Worm (Caenorhabditis elegans) whole organism, L4 larva: Measurements from ENCODE around the gene pqn-76.

Experiments used
- D1046.2 ChIP-seq: fragments of 200-800 bp; sonication (Bioruptor generic); IDR thresholded peaks from 2 replicates; pipeline ENCODE4 v1.3.6; 2022; ENCODE audit warnings: missing genetic modification characterization, missing compliant biosample characterization
- F10B5.3 ChIP-seq: sonication (generic microtip); optimal IDR thresholded peaks from 2 replicates; lab custom pipeline; 2016; ENCODE audit warnings: mild to moderate bottlenecking, missing genetic modification characterization, missing compliant biosample characterization
- F44E2.7 ChIP-seq: fragments of 200-800 bp; sonication (Bioruptor generic); IDR thresholded peaks from 2 replicates; pipeline ENCODE4 v2.1.2; 2022; ENCODE audit warnings: missing genetic modification characterization, missing compliant biosample characterization
- T20F7.1 ChIP-seq: fragments of 200-800 bp; sonication (Bioruptor generic); optimal IDR thresholded peaks from 2 replicates; lab custom pipeline; 2018; ENCODE audit warnings: mild to moderate bottlenecking, missing genetic modification characterization, missing compliant biosample characterization
- Y105C5A.15 ChIP-seq: fragments of 200-800 bp; sonication (Bioruptor generic); IDR thresholded peaks from 2 replicates; pipeline ENCODE4 v1.3.6; 2022; ENCODE audit warnings: missing genetic modification characterization, missing compliant biosample characterization
- Y75B8A.6 ChIP-seq: fragments of 200-800 bp; sonication (Bioruptor generic); IDR thresholded peaks from 2 replicates; pipeline ENCODE4 v1.3.6; 2022; ENCODE audit warnings: missing genetic modification reagents, missing genetic modification characterization, missing compliant biosample characterization
- ZK337.2 ChIP-seq: fragments of 200-800 bp; sonication (Bioruptor generic); IDR thresholded peaks from 2 replicates; pipeline ENCODE4 v1.3.6; 2022; ENCODE audit warnings: missing genetic modification reagents, missing genetic modification characterization, missing compliant biosample characterization
- aha-1 ChIP-seq: fragments of 150-350 bp; peaks from one replicate; lab custom pipeline; 2014; ENCODE audit warnings: missing biosample characterization, missing genetic modification characterization
- arid-1 ChIP-seq: fragments of 200-800 bp; sonication (Bioruptor generic); conservative IDR thresholded peaks from 2 replicates; pipeline ENCODE4 v1.3.6; 2022; ENCODE audit warnings: missing genetic modification reagents, missing genetic modification characterization, missing compliant biosample characterization
- ceh-20 ChIP-seq: fragments of 200-800 bp; sonication (Bioruptor generic); IDR thresholded peaks from 2 replicates; pipeline ENCODE4 v1.3.6; 2022; ENCODE audit warnings: missing genetic modification reagents, missing genetic modification characterization, missing compliant biosample characterization
- ceh-32 ChIP-seq: sonication (generic microtip); optimal IDR thresholded peaks from 2 replicates; lab custom pipeline; 2016; ENCODE audit warnings: mild to moderate bottlenecking, missing genetic modification characterization, missing compliant biosample characterization; ENCODE audit not compliant: poor library complexity
- ceh-82 ChIP-seq: sonication (generic microtip); optimal IDR thresholded peaks from 2 replicates; lab custom pipeline; 2017; ENCODE audit warnings: missing biosample characterization, missing genetic modification characterization
- cey-2 ChIP-seq: sonication (generic microtip); optimal IDR thresholded peaks from 3 replicates; lab custom pipeline; 2017; ENCODE audit warnings: missing genetic modification characterization, mild to moderate bottlenecking, missing compliant biosample characterization, antibody characterized with exemption, borderline replicate concordance; ENCODE audit not compliant: insufficient read depth
- ctbp-1 ChIP-seq: fragments of 200-800 bp; sonication (Bioruptor generic); IDR thresholded peaks from 2 replicates; pipeline ENCODE4 v1.3.6; 2022; ENCODE audit warnings: missing genetic modification reagents, missing genetic modification characterization, missing compliant biosample characterization
- daf-16 ChIP-seq, 3 experiments: sonication (generic microtip); optimal IDR thresholded peaks; 2 replicates each; lab custom pipeline; 2016 to 2017; ENCODE audit warnings: missing genetic modification characterization in 3 of 3, missing genetic modification reagents in 3 of 3, mild to moderate bottlenecking in 2 of 3, missing compliant biosample characterization in 2 of 3, missing biosample characterization in 1 of 3, moderate library complexity in 1 of 3
- daf-19 ChIP-seq: fragments of 200-800 bp; sonication (Bioruptor generic); conservative IDR thresholded peaks from 2 replicates; pipeline ENCODE4 v1.3.6; 2022; ENCODE audit warnings: missing genetic modification characterization, missing compliant biosample characterization
- daf-8 ChIP-seq: fragments of 200-800 bp; sonication (Bioruptor generic); IDR thresholded peaks from 2 replicates; pipeline ENCODE4 v1.3.6; 2022; ENCODE audit warnings: missing genetic modification characterization, missing compliant biosample characterization
- dmd-6 ChIP-seq: fragments of 200-800 bp; sonication (Bioruptor generic); IDR thresholded peaks from 2 replicates; pipeline ENCODE4 v1.3.6; 2022; ENCODE audit warnings: missing genetic modification reagents, missing genetic modification characterization, missing compliant biosample characterization
- duxl-1 ChIP-seq: sonication (generic microtip); optimal IDR thresholded peaks from 2 replicates; lab custom pipeline; 2016; ENCODE audit warnings: mild to moderate bottlenecking, missing genetic modification characterization, moderate library complexity, missing compliant biosample characterization; ENCODE audit not compliant: poor library complexity
- dve-1 ChIP-seq: sonication (generic microtip); optimal IDR thresholded peaks from 2 replicates; lab custom pipeline; 2017; ENCODE audit warnings: antibody characterized with exemption, mild to moderate bottlenecking, missing genetic modification characterization, missing compliant biosample characterization; ENCODE audit not compliant: insufficient read depth
- egl-27 ChIP-seq: sonication (generic microtip); optimal IDR thresholded peaks from 3 replicates; lab custom pipeline; 2017; ENCODE audit warnings: missing biosample characterization, missing genetic modification reagents, missing genetic modification characterization
- fkh-10 ChIP-seq: fragments of 150-350 bp; optimal IDR thresholded peaks from 2 replicates; lab custom pipeline; 2014; ENCODE audit warnings: missing biosample characterization, missing genetic modification reagents, missing genetic modification characterization
- hmg-1.1 ChIP-seq: fragments of 200-800 bp; sonication (Bioruptor generic); IDR thresholded peaks from 2 replicates; pipeline ENCODE4 v1.3.6; 2022; ENCODE audit warnings: missing genetic modification reagents, missing genetic modification characterization, missing compliant biosample characterization
- jun-1 ChIP-seq: fragments of 150-350 bp; optimal IDR thresholded peaks from 2 replicates; lab custom pipeline; 2014; ENCODE audit warnings: missing biosample characterization, missing genetic modification reagents, missing genetic modification characterization
- lin-13 ChIP-seq: fragments of 150-350 bp; optimal IDR thresholded peaks from 2 replicates; lab custom pipeline; 2014; ENCODE audit warnings: missing biosample characterization, missing genetic modification reagents, missing genetic modification characterization
- lin-15B ChIP-seq: fragments of 150-350 bp; sonication (generic microtip); optimal IDR thresholded peaks from 3 replicates; lab custom pipeline; 2014; ENCODE audit warnings: missing biosample characterization, missing genetic modification characterization
- lin-29 ChIP-seq: fragments of 200-800 bp; sonication (Bioruptor generic); IDR thresholded peaks from 2 replicates; pipeline ENCODE4 v1.3.6; 2022; ENCODE audit warnings: missing genetic modification reagents, missing genetic modification characterization, missing compliant biosample characterization
- lin-38 ChIP-seq: fragments of 200-800 bp; sonication (Bioruptor generic); IDR thresholded peaks from 2 replicates; pipeline ENCODE4 v1.3.6; 2022; ENCODE audit warnings: missing genetic modification reagents, missing genetic modification characterization, missing compliant biosample characterization
- lir-3 ChIP-seq: sonication (generic microtip); optimal IDR thresholded peaks from 2 replicates; lab custom pipeline; 2016; ENCODE audit warnings: mild to moderate bottlenecking, missing genetic modification characterization, missing compliant biosample characterization
- madf-5 ChIP-seq, 2 experiments: fragments of 200-800 bp; sonication (Bioruptor generic); IDR thresholded peaks; 2 replicates each; pipeline ENCODE4 v1.3.6; 2022; ENCODE audit warnings: missing compliant biosample characterization in 2 of 2, missing genetic modification characterization in 2 of 2
- nhr-102 ChIP-seq: sonication (generic microtip); optimal IDR thresholded peaks from 2 replicates; lab custom pipeline; 2016; ENCODE audit warnings: mild to moderate bottlenecking, missing genetic modification characterization, moderate library complexity, missing compliant biosample characterization
- nhr-25 ChIP-seq: sonication (generic microtip); optimal IDR thresholded peaks from 2 replicates; lab custom pipeline; 2017; ENCODE audit warnings: missing genetic modification characterization, mild to moderate bottlenecking, missing compliant biosample characterization, antibody characterized with exemption, moderate library complexity, borderline replicate concordance; ENCODE audit not compliant: insufficient read depth
- nhr-41 ChIP-seq: fragments of 200-800 bp; sonication (Bioruptor generic); IDR thresholded peaks from 2 replicates; pipeline ENCODE4 v1.3.6; 2022; ENCODE audit warnings: missing genetic modification reagents, missing genetic modification characterization, missing compliant biosample characterization
- nhr-76 ChIP-seq: fragments of 150-350 bp; optimal IDR thresholded peaks from 2 replicates; lab custom pipeline; 2014; ENCODE audit warnings: missing biosample characterization, missing genetic modification characterization
- pha-4 ChIP-seq, 2 experiments: fragments of 150-350 bp in 1 of 2; fragments of 200-800 bp in 1 of 2; sonication (Bioruptor generic) in 1 of 2; IDR thresholded peaks in 1 of 2; optimal IDR thresholded peaks in 1 of 2; 2 replicates each; pipeline versions ENCODE4 v1.3.6 to Lab custom; 2014 to 2022; ENCODE audit warnings: missing genetic modification characterization in 2 of 2, missing genetic modification reagents in 2 of 2, missing biosample characterization in 1 of 2, missing compliant biosample characterization in 1 of 2
- rbr-2 ChIP-seq: sonication (generic microtip); optimal IDR thresholded peaks from 2 replicates; lab custom pipeline; 2016; ENCODE audit warnings: missing genotype, missing genetic modification characterization, missing compliant biosample characterization
- sdz-12 ChIP-seq: fragments of 200-800 bp; sonication (Bioruptor generic); optimal IDR thresholded peaks from 2 replicates; lab custom pipeline; 2018; ENCODE audit warnings: mild to moderate bottlenecking, missing genetic modification characterization, missing compliant biosample characterization
- snpc-4 ChIP-seq: fragments of 150-350 bp; optimal IDR thresholded peaks from 2 replicates; lab custom pipeline; 2014; ENCODE audit warnings: missing biosample characterization, missing genetic modification characterization
- spr-1 ChIP-seq: sonication (generic microtip); optimal IDR thresholded peaks from 2 replicates; lab custom pipeline; 2016; ENCODE audit warnings: mild to moderate bottlenecking, missing genetic modification characterization, missing compliant biosample characterization
- tra-1 ChIP-seq: fragments of 200-800 bp; sonication (Bioruptor generic); IDR thresholded peaks from 2 replicates; pipeline ENCODE4 v1.3.6; 2022; ENCODE audit warnings: missing genetic modification reagents, missing genetic modification characterization, missing compliant biosample characterization
- unc-130 ChIP-seq: sonication (generic microtip); optimal IDR thresholded peaks from 2 replicates; lab custom pipeline; 2016; ENCODE audit warnings: missing genetic modification reagents, missing genetic modification characterization, missing compliant biosample characterization
- unc-62 ChIP-seq, 3 experiments: fragments of 150-350 bp in 1 of 3; sonication (generic microtip); optimal IDR thresholded peaks in 2 of 3; peaks in 1 of 3; 1 replicate in 1 of 3; 2 replicates in 2 of 3; lab custom pipeline; 2014 to 2017; ENCODE audit warnings: missing biosample characterization in 3 of 3, missing genetic modification characterization in 3 of 3, missing genetic modification reagents in 3 of 3, missing genotype in 1 of 3
- zfp-2 ChIP-seq: sonication (generic microtip); optimal IDR thresholded peaks from 2 replicates; lab custom pipeline; 2016; ENCODE audit warnings: mild to moderate bottlenecking, missing genetic modification characterization, missing compliant biosample characterization
- zip-2 ChIP-seq: fragments of 150-350 bp; optimal IDR thresholded peaks from 2 replicates; lab custom pipeline; 2014; ENCODE audit warnings: missing biosample characterization, missing genetic modification characterization

The pqn-76 gene

DNA sequence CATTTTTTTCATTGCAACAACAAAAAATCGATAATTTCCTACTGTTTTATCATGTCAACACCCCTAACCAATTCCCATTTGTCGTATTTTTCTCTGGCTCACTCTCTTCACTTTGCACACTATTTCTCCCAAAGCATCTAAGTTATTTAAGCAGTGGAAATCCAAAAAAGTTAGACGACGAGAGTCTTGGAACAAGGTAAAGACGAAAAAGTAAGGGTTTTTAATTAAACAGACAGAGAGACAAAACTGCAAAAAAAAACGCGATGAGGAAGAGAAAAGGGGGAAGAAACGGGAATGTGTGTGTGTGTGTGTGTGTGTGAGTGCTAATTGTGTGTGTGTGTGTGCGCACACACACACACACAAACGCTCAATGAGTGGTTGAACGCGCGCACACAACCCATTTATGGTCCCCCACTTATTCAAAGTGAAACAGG is 17.6 kb upstream of the pqn-76 start (continued):
- TF ChIP-seq jun-1 (tag; lab: Kevin White, UChicago) (no peak), unc-130 (GFP tag; lab: Kevin White, UChicago) (no peak), nhr-76 (tag; lab: Kevin White, UChicago) (no peak), daf-8 (GFP tag; lab: Robert Waterston, UW) (no peak)

DNA sequence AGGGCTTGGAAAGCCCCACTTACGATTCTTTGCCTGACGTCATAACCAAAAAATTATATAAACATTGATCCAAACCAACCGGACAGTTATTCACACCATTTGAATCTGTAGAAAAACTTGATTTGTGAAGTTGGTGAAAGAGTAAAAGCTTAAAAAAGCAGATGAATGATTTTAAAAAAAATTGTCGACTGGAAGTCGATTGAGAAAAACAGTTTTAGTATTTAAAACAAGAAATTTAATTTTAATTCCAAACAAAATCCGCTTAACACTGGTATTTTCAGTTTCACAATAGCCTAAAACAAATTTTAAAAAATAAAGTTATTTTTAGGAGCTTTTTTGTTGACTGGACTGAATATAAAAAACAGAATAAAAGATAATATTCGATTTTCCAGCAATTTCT is 14.6 kb upstream of the pqn-76 start, which contains the start of gene Y105C5A.1:
Y105C5A.1 (minus strand) TSS at position 101 of the 400 bp plus-strand sequence.
- TF ChIP-seq nhr-25 (tag; lab: Kevin White, UChicago): no peak
- no peak for TF ChIP-seq lir-3 (tag; lab: Kevin White, UChicago)
- no peak for TF ChIP-seq rbr-2 (tag; lab: Kevin White, UChicago)
- no peak for TF ChIP-seq F44E2.7 (GFP tag; lab: Robert Waterston, UW)

DNA sequence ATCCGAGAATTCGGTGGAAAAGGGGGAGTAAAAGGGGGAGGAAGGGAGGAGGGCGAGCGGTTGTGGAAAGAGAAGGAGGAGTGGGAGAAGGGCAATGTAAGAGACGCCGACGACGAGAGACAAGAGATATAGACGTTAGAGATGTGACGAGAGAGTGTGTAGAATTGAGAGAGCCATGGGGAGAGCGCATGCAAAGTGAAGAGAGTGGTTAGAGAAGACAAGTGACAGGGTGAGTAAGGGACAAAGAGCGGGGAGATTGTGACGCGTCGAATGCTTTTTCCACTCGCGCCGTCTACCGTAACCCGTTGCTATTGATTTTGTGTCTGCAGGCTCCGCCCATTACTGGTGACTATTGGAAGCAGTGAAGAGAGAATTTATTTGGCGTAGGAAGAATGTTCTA is 8.1 kb upstream of the pqn-76 start:
- TF ChIP-seq ceh-20: no peak
- TF ChIP-seq fkh-10 (GFP tag; lab: Kevin White, UChicago): peak; percentile 49
- TF ChIP-seq dve-1 (tag; lab: Kevin White, UChicago): peak; percentile 78
- peak; percentile 32 for TF ChIP-seq T20F7.1 (GFP tag; lab: Kevin White, UChicago)
- TF ChIP-seq cey-2: no peak
- no peak for TF ChIP-seq tra-1 (GFP tag; lab: Robert Waterston, UW)
- peak; percentile 88 for TF ChIP-seq nhr-102
- TF ChIP-seq aha-1: no peak
- TF ChIP-seq Y105C5A.15: no peak
- no peak for TF ChIP-seq daf-19 (GFP tag; lab: Robert Waterston, UW)
- TF ChIP-seq F44E2.7 (GFP tag; lab: Robert Waterston, UW): no peak
- peak; percentile 84 for TF ChIP-seq F10B5.3
- TF ChIP-seq egl-27 (tag; lab: Kevin White, UChicago): no peak
- no peak for TF ChIP-seq zfp-2 (tag; lab: Kevin White, UChicago)
- TF ChIP-seq daf-16 (GFP tag; optimal IDR thresholded peaks at IDR 0.05; lab: Kevin White, UChicago): peak; percentile 15 to 52
- TF ChIP-seq daf-16 (tag; optimal IDR thresholded peaks at IDR 0.05; lab: Kevin White, UChicago): peak; percentile 61
- no peak for TF ChIP-seq nhr-41 (GFP tag; lab: Robert Waterston, UW)
- peak; percentile 56; the same call in 1 of the 2 replicates for TF ChIP-seq pha-4 (GFP tag; IDR thresholded peaks at IDR 0.05; lab: Robert Waterston, UW)
- TF ChIP-seq pha-4 (tag; optimal IDR thresholded peaks at IDR 0.05; lab: Kevin White, UChicago): no peak
- no peak for TF ChIP-seq ceh-82 (tag; lab: Kevin White, UChicago)
- TF ChIP-seq dmd-6 (GFP tag; lab: Robert Waterston, UW): no peak
- TF ChIP-seq arid-1 (GFP tag; lab: Robert Waterston, UW): 0 out of 2 replicates have a peak, but pooled peaks have one; percentile 25
- no peak for TF ChIP-seq unc-130 (GFP tag; lab: Kevin White, UChicago)
- no peak; the same call in none of the 2 replicates for TF ChIP-seq lin-29 (GFP tag; lab: Robert Waterston, UW)
- TF ChIP-seq unc-62 (GFP tag; optimal IDR thresholded peaks at IDR 0.05 in 1 of 2; lab: Kevin White, UChicago): peak in 1 of 2 experiments; percentile 96
- no peak for TF ChIP-seq unc-62 (tag; optimal IDR thresholded peaks at IDR 0.05; lab: Kevin White, UChicago)
- peak; percentile 98 for TF ChIP-seq duxl-1
- no peak for TF ChIP-seq lin-13 (GFP tag; lab: Kevin White, UChicago)
- no peak for TF ChIP-seq lir-3 (tag; lab: Kevin White, UChicago)
- TF ChIP-seq spr-1 (tag; lab: Kevin White, UChicago): peak; percentile 67
- TF ChIP-seq ZK337.2 (GFP tag; lab: Robert Waterston, UW): no peak
- no peak for TF ChIP-seq zip-2 (tag; lab: Kevin White, UChicago)
- peak; percentile 56; the same call in 1 of the 2 replicates for TF ChIP-seq lin-38
- TF ChIP-seq ceh-32 (tag; lab: Kevin White, UChicago): no peak
- no peak for TF ChIP-seq madf-5 (GFP tag; IDR thresholded peaks at IDR 0.05; lab: Robert Waterston, UW)
- TF ChIP-seq D1046.2 (GFP tag; lab: Robert Waterston, UW): no peak
- TF ChIP-seq sdz-12: no peak
- no peak for TF ChIP-seq snpc-4 (tag; lab: Kevin White, UChicago)
- TF ChIP-seq Y75B8A.6 (GFP tag; lab: Robert Waterston, UW): no peak
- TF ChIP-seq hmg-1.1 (GFP tag; lab: Robert Waterston, UW): peak; percentile 89
- TF ChIP-seq lin-15B (tag; lab: Kevin White, UChicago): no peak
- TF ChIP-seq ctbp-1 (GFP tag; lab: Robert Waterston, UW): no peak
